Worm (Caenorhabditis elegans) whole organism, late embryonic: ENCODE measurements around the gene idpc-4.

Experiments used
- C08G9.2 ChIP-seq: sonication (generic microtip); optimal IDR thresholded peaks from 2 replicates; lab custom pipeline; 2016; ENCODE audit warnings: mild to moderate bottlenecking, missing genetic modification characterization, moderate library complexity, missing compliant biosample characterization
- C38D4.7 ChIP-seq: fragments of 200-800 bp; sonication (Bioruptor generic); optimal IDR thresholded peaks from 2 replicates; lab custom pipeline; 2018; ENCODE audit warnings: mild to moderate bottlenecking, missing genetic modification characterization, moderate library complexity, missing compliant biosample characterization
- F13H6.1 ChIP-seq: sonication (generic microtip); optimal IDR thresholded peaks from 2 replicates; lab custom pipeline; 2016; ENCODE audit warnings: missing genetic modification characterization, missing compliant biosample characterization
- K02D7.2 ChIP-seq: sonication (generic microtip); optimal IDR thresholded peaks from 2 replicates; lab custom pipeline; 2017; ENCODE audit warnings: mild to moderate bottlenecking, missing genetic modification characterization, missing compliant biosample characterization
- K09A11.1 ChIP-seq: sonication (generic microtip); optimal IDR thresholded peaks from 2 replicates; lab custom pipeline; 2017; ENCODE audit warnings: antibody characterized with exemption, mild to moderate bottlenecking, missing genetic modification characterization, missing compliant biosample characterization; ENCODE audit not compliant: insufficient read depth
- T23F11.4 ChIP-seq: fragments of 200-800 bp; sonication (Bioruptor generic); optimal IDR thresholded peaks from 2 replicates; lab custom pipeline; 2018; ENCODE audit warnings: mild to moderate bottlenecking, missing genetic modification characterization, missing compliant biosample characterization
- ahr-1 ChIP-seq: sonication (generic microtip); optimal IDR thresholded peaks from 2 replicates; lab custom pipeline; 2016; ENCODE audit warnings: missing genetic modification characterization, missing compliant biosample characterization
- ama-1 ChIP-seq: fragments of 150-350 bp; optimal IDR thresholded peaks from 2 replicates; lab custom pipeline; 2014
- ceh-14 ChIP-seq: sonication (generic microtip); optimal IDR thresholded peaks from 2 replicates; lab custom pipeline; 2016; ENCODE audit warnings: missing genotype, missing genetic modification characterization, missing compliant biosample characterization
- ceh-19 ChIP-seq: fragments of 200-800 bp; sonication (Bioruptor generic); optimal IDR thresholded peaks from 2 replicates; lab custom pipeline; 2018; ENCODE audit warnings: mild to moderate bottlenecking, missing genetic modification characterization, missing compliant biosample characterization
- ceh-2 ChIP-seq: sonication (generic microtip); optimal IDR thresholded peaks from 2 replicates; lab custom pipeline; 2016; ENCODE audit warnings: missing genotype, missing genetic modification characterization, missing compliant biosample characterization
- ceh-31 ChIP-seq: sonication (generic microtip); optimal IDR thresholded peaks from 2 replicates; lab custom pipeline; 2016; ENCODE audit warnings: missing genetic modification characterization, missing compliant biosample characterization
- ceh-34 ChIP-seq: sonication (generic microtip); optimal IDR thresholded peaks from 2 replicates; lab custom pipeline; 2016; ENCODE audit warnings: mild to moderate bottlenecking, missing genetic modification characterization, missing compliant biosample characterization
- ceh-48 ChIP-seq: sonication (generic microtip); optimal IDR thresholded peaks from 2 replicates; lab custom pipeline; 2016; ENCODE audit warnings: missing genetic modification characterization, inconsistent platforms, missing compliant biosample characterization
- ceh-9 ChIP-seq: sonication (generic microtip); optimal IDR thresholded peaks from 2 replicates; lab custom pipeline; 2016; ENCODE audit warnings: mild to moderate bottlenecking, missing genetic modification characterization, inconsistent platforms, missing compliant biosample characterization
- che-1 ChIP-seq: sonication (generic microtip); optimal IDR thresholded peaks from 2 replicates; lab custom pipeline; 2016; ENCODE audit warnings: mild to moderate bottlenecking, missing genetic modification characterization, missing compliant biosample characterization
- dmd-4 ChIP-seq: sonication (generic microtip); optimal IDR thresholded peaks from 2 replicates; lab custom pipeline; 2016; ENCODE audit warnings: borderline replicate concordance, missing genetic modification characterization, missing compliant biosample characterization
- elt-2 ChIP-seq: sonication (generic microtip); optimal IDR thresholded peaks from 2 replicates; lab custom pipeline; 2016; ENCODE audit warnings: missing genetic modification reagents, missing genetic modification characterization, missing compliant biosample characterization
- elt-4 ChIP-seq: sonication (generic microtip); optimal IDR thresholded peaks from 2 replicates; lab custom pipeline; 2016; ENCODE audit warnings: missing genetic modification characterization, missing compliant biosample characterization
- fax-1 ChIP-seq: sonication (generic microtip); optimal IDR thresholded peaks from 2 replicates; lab custom pipeline; 2016; ENCODE audit warnings: missing genotype, missing genetic modification characterization, missing compliant biosample characterization
- fkh-6 ChIP-seq: sonication (generic microtip); optimal IDR thresholded peaks from 2 replicates; lab custom pipeline; 2016; ENCODE audit warnings: missing genetic modification characterization, missing compliant biosample characterization
- gmeb-2 ChIP-seq: sonication (generic microtip); optimal IDR thresholded peaks from 2 replicates; lab custom pipeline; 2016; ENCODE audit warnings: missing genetic modification characterization, inconsistent platforms, missing compliant biosample characterization
- hlh-13 ChIP-seq: fragments of 200-800 bp; sonication (Bioruptor generic); optimal IDR thresholded peaks from 2 replicates; lab custom pipeline; 2018; ENCODE audit warnings: mild to moderate bottlenecking, missing genetic modification characterization, missing compliant biosample characterization
- hlh-8 ChIP-seq: sonication (generic microtip); optimal IDR thresholded peaks from 2 replicates; lab custom pipeline; 2016; ENCODE audit warnings: missing genotype, missing genetic modification characterization, missing compliant biosample characterization
- lim-6 ChIP-seq: sonication (generic microtip); optimal IDR thresholded peaks from 2 replicates; lab custom pipeline; 2016; ENCODE audit warnings: missing genetic modification characterization, missing compliant biosample characterization
- lin-11 ChIP-seq: fragments of 200-800 bp; sonication (Bioruptor generic); optimal IDR thresholded peaks from 2 replicates; lab custom pipeline; 2018; ENCODE audit warnings: mild to moderate bottlenecking, missing genetic modification characterization, missing compliant biosample characterization
- madf-2 ChIP-seq: sonication (generic microtip); optimal IDR thresholded peaks from 2 replicates; lab custom pipeline; 2017; ENCODE audit warnings: missing genetic modification characterization, missing compliant biosample characterization
- nfya-1 ChIP-seq: sonication (generic microtip); optimal IDR thresholded peaks from 2 replicates; lab custom pipeline; 2017; ENCODE audit warnings: missing genetic modification characterization, mild to moderate bottlenecking, missing compliant biosample characterization, antibody characterized with exemption, moderate library complexity
- nhr-232 ChIP-seq: sonication (generic microtip); optimal IDR thresholded peaks from 2 replicates; lab custom pipeline; 2016; ENCODE audit warnings: missing genetic modification characterization, missing compliant biosample characterization
- npax-4 ChIP-seq: sonication (generic microtip); optimal IDR thresholded peaks from 2 replicates; lab custom pipeline; 2016; ENCODE audit warnings: missing genetic modification characterization, missing compliant biosample characterization
- odd-2 ChIP-seq: sonication (generic microtip); optimal IDR thresholded peaks from 2 replicates; lab custom pipeline; 2017; ENCODE audit warnings: antibody characterized with exemption, mild to moderate bottlenecking, missing genetic modification characterization, missing compliant biosample characterization
- pag-3 ChIP-seq: sonication (generic microtip); optimal IDR thresholded peaks from 2 replicates; lab custom pipeline; 2016; ENCODE audit warnings: missing compliant biosample characterization, missing genetic modification characterization, borderline replicate concordance
- pha-2 ChIP-seq: sonication (generic microtip); optimal IDR thresholded peaks from 2 replicates; lab custom pipeline; 2017; ENCODE audit warnings: mild to moderate bottlenecking, missing genetic modification characterization, missing compliant biosample characterization
- pqm-1 ChIP-seq: sonication (generic microtip); optimal IDR thresholded peaks from 2 replicates; lab custom pipeline; 2016; ENCODE audit warnings: missing genetic modification characterization, missing compliant biosample characterization
- ref-2 ChIP-seq: sonication (generic microtip); optimal IDR thresholded peaks from 2 replicates; lab custom pipeline; 2016; ENCODE audit warnings: missing genetic modification characterization, missing compliant biosample characterization
- rnt-1 ChIP-seq: sonication (generic microtip); optimal IDR thresholded peaks from 2 replicates; lab custom pipeline; 2016; ENCODE audit warnings: missing genetic modification characterization, missing compliant biosample characterization
- sox-4 ChIP-seq: sonication (generic microtip); optimal IDR thresholded peaks from 2 replicates; lab custom pipeline; 2017; ENCODE audit warnings: mild to moderate bottlenecking, missing genetic modification characterization, inconsistent platforms, missing compliant biosample characterization
- syd-9 ChIP-seq: sonication (generic microtip); optimal IDR thresholded peaks from 2 replicates; lab custom pipeline; 2016; ENCODE audit warnings: mild to moderate bottlenecking, missing genetic modification characterization, moderate library complexity, missing compliant biosample characterization
- tbx-2 ChIP-seq: sonication (generic microtip); optimal IDR thresholded peaks from 2 replicates; lab custom pipeline; 2016; ENCODE audit warnings: missing genetic modification characterization, missing compliant biosample characterization
- ttx-3 ChIP-seq: sonication (generic microtip); optimal IDR thresholded peaks from 2 replicates; lab custom pipeline; 2016; ENCODE audit warnings: missing genetic modification reagents, missing genetic modification characterization, missing compliant biosample characterization
- zip-5 ChIP-seq: sonication (generic microtip); optimal IDR thresholded peaks from 2 replicates; lab custom pipeline; 2016; ENCODE audit warnings: missing genetic modification characterization, missing compliant biosample characterization

idpc-4 gene

ce11 chrV:9625122-9625521 lies at the start of gene idpc-4:
Gene idpc-4 (plus strand): TSS chrV:9625422.
- TF ChIP-seq elt-2 (tag; lab: Kevin White, UChicago) (no peak), elt-4 (tag; lab: Kevin White, UChicago) (no peak), F13H6.1 (no peak), K02D7.2 (tag; lab: Kevin White, UChicago) (no peak), ceh-19 (no peak)
- TF ChIP-seq, all 69 proteins: peak for 0

DNA sequence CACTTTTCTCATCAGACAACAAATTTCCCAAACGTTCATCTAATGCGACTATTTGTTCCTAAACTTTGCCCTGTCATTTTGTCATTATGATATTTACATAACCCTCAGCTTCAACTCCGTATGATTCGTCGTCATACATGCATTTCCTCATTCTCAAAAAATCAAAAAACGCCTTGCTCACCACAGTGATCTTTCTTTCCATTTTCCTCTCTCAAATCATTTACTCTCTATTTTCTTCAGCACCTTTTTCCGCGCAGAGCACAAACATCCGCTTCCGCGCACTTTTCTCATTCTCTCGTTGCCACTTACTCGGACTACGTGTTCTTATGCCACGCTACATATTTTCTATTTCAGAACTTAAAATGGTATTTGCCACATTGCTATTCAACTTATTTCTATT lies 48.2 kb upstream of the idpc-4 start, which contains the start of gene F25B3.2:
TSS of gene F25B3.2 (plus strand) at position 301 of the 400 bp plus-strand sequence.
- TF ChIP-seq ama-1 (lab: Kevin White, UChicago) (no peak), pqm-1 (no peak), ceh-34 (tag; lab: Kevin White, UChicago) (no peak), fax-1 (tag; lab: Kevin White, UChicago) (no peak), pag-3 (tag; lab: Kevin White, UChicago) (no peak), K02D7.2 (tag; lab: Kevin White, UChicago) (no peak), C38D4.7 (GFP tag; lab: Kevin White, UChicago) (no peak), che-1 (tag; lab: Kevin White, UChicago) (no peak)

ce11 chrV:9582594-9583322 lies 42.5 kb upstream of the idpc-4 start, which contains the start of gene rtfo-1:
Gene rtfo-1 (minus strand): TSS chrV:9582644.
- TF ChIP-seq odd-2 (tag; lab: Kevin White, UChicago) (peak; percentile 61), ttx-3 (tag; lab: Kevin White, UChicago) (peak; percentile 46), ceh-2 (tag; lab: Kevin White, UChicago) (peak; percentile 57), C08G9.2 (tag; lab: Kevin White, UChicago) (no peak), fkh-6 (tag; lab: Kevin White, UChicago) (peak; percentile 13), ceh-34 (tag; lab: Kevin White, UChicago) (peak; percentile 24), ref-2 (tag; lab: Kevin White, UChicago) (peak; percentile 11), npax-4 (tag; lab: Kevin White, UChicago) (no peak), ahr-1 (tag; lab: Kevin White, UChicago) (peak; percentile 28), tbx-2 (peak; percentile 46), rnt-1 (tag; lab: Kevin White, UChicago) (no peak), syd-9 (tag; lab: Kevin White, UChicago) (peak; percentile 14), ceh-31 (tag; lab: Kevin White, UChicago) (peak; percentile 51), gmeb-2 (tag; lab: Kevin White, UChicago) (peak; percentile 12), che-1 (tag; lab: Kevin White, UChicago) (peak; percentile 44), K09A11.1 (tag; lab: Kevin White, UChicago) (peak; percentile 75), nhr-232 (no peak), madf-2 (tag; lab: Kevin White, UChicago) (peak; percentile 30), hlh-8 (tag; lab: Kevin White, UChicago) (peak; percentile 2), dmd-4 (no peak), elt-2 (tag; lab: Kevin White, UChicago) (peak; percentile 79), nfya-1 (tag; lab: Kevin White, UChicago) (peak; percentile 72), fax-1 (tag; lab: Kevin White, UChicago) (peak; percentile 38), hlh-13 (GFP tag; lab: Kevin White, UChicago) (no peak), lim-6 (tag; lab: Kevin White, UChicago) (no peak), ceh-19 (peak; percentile 55), ceh-9 (no peak), sox-4 (tag; lab: Kevin White, UChicago) (peak; percentile 60), pqm-1 (no peak), lin-11 (tag; lab: Kevin White, UChicago) (peak; percentile 32), ceh-48 (tag; lab: Kevin White, UChicago) (peak; percentile 27), ceh-14 (tag; lab: Kevin White, UChicago) (peak; percentile 59), zip-5 (tag; lab: Kevin White, UChicago) (peak; percentile 53), C38D4.7 (GFP tag; lab: Kevin White, UChicago) (peak; percentile 43), T23F11.4 (GFP tag; lab: Kevin White, UChicago) (peak; percentile 42), pha-2 (tag; lab: Kevin White, UChicago) (peak; percentile 61)
